Worm (Caenorhabditis elegans) whole organism, L4 larva: ENCODE data around the gene srg-10.
A peak's percentile ranks its signal among the peaks of the same experiment; 100 is the strongest.

Source experiments
- F44E2.7 ChIP-seq: fragments of 200-800 bp; sonication (Bioruptor generic); IDR thresholded peaks from 2 replicates; pipeline ENCODE4 v2.1.2; 2022; ENCODE audit warnings: missing genetic modification characterization, missing compliant biosample characterization
- F49E8.2 ChIP-seq: sonication (generic microtip); optimal IDR thresholded peaks from 2 replicates; lab custom pipeline; 2016; ENCODE audit warnings: missing compliant biosample characterization, mild to moderate bottlenecking, missing genetic modification characterization, borderline replicate concordance
- T20F7.1 ChIP-seq: fragments of 200-800 bp; sonication (Bioruptor generic); optimal IDR thresholded peaks from 2 replicates; lab custom pipeline; 2018; ENCODE audit warnings: mild to moderate bottlenecking, missing genetic modification characterization, missing compliant biosample characterization
- Y105C5A.15 ChIP-seq: fragments of 200-800 bp; sonication (Bioruptor generic); IDR thresholded peaks from 2 replicates; pipeline ENCODE4 v1.3.6; 2022; ENCODE audit warnings: missing genetic modification characterization, missing compliant biosample characterization
- aly-2 ChIP-seq: sonication (generic microtip); optimal IDR thresholded peaks from 2 replicates; lab custom pipeline; 2018; ENCODE audit warnings: missing biosample characterization, missing genetic modification characterization
- ceh-20 ChIP-seq: fragments of 200-800 bp; sonication (Bioruptor generic); IDR thresholded peaks from 2 replicates; pipeline ENCODE4 v1.3.6; 2022; ENCODE audit warnings: missing genetic modification reagents, missing genetic modification characterization, missing compliant biosample characterization
- ceh-44 ChIP-seq: fragments of 200-800 bp; sonication (Bioruptor generic); IDR thresholded peaks from 2 replicates; pipeline ENCODE4 v1.3.6; 2022; ENCODE audit warnings: missing genetic modification reagents, missing genetic modification characterization, missing compliant biosample characterization
- daf-12 ChIP-seq: fragments of 150-350 bp; optimal IDR thresholded peaks from 2 replicates; lab custom pipeline; 2014; ENCODE audit warnings: missing biosample characterization, missing genetic modification reagents, missing genetic modification characterization
- daf-16 ChIP-seq, 3 experiments: sonication (generic microtip); optimal IDR thresholded peaks; 2 replicates each; lab custom pipeline; 2016 to 2017; ENCODE audit warnings: missing genetic modification characterization in 3 of 3, missing genetic modification reagents in 3 of 3, mild to moderate bottlenecking in 2 of 3, missing compliant biosample characterization in 2 of 3, missing biosample characterization in 1 of 3, moderate library complexity in 1 of 3
- dmd-6 ChIP-seq: fragments of 200-800 bp; sonication (Bioruptor generic); IDR thresholded peaks from 2 replicates; pipeline ENCODE4 v1.3.6; 2022; ENCODE audit warnings: missing genetic modification reagents, missing genetic modification characterization, missing compliant biosample characterization
- dmd-8 ChIP-seq: fragments of 200-800 bp; sonication (Bioruptor generic); IDR thresholded peaks from 2 replicates; pipeline ENCODE4 v1.3.6; 2022; ENCODE audit warnings: missing genetic modification characterization, missing compliant biosample characterization
- dve-1 ChIP-seq: sonication (generic microtip); optimal IDR thresholded peaks from 2 replicates; lab custom pipeline; 2017; ENCODE audit warnings: antibody characterized with exemption, mild to moderate bottlenecking, missing genetic modification characterization, missing compliant biosample characterization; ENCODE audit not compliant: insufficient read depth
- egl-27 ChIP-seq: sonication (generic microtip); optimal IDR thresholded peaks from 3 replicates; lab custom pipeline; 2017; ENCODE audit warnings: missing biosample characterization, missing genetic modification reagents, missing genetic modification characterization
- fkh-10 ChIP-seq: fragments of 150-350 bp; optimal IDR thresholded peaks from 2 replicates; lab custom pipeline; 2014; ENCODE audit warnings: missing biosample characterization, missing genetic modification reagents, missing genetic modification characterization
- hif-1 ChIP-seq, 2 experiments: sonication (generic microtip); optimal IDR thresholded peaks; 2 replicates each; lab custom pipeline; 2016 to 2017; ENCODE audit warnings: missing compliant biosample characterization in 2 of 2, missing genetic modification characterization in 2 of 2, missing genetic modification reagents in 2 of 2, missing genotype in 2 of 2, mild to moderate bottlenecking in 1 of 2
- hlh-30 ChIP-seq: sonication (generic microtip); optimal IDR thresholded peaks from 2 replicates; lab custom pipeline; 2017; ENCODE audit warnings: antibody characterized with exemption, mild to moderate bottlenecking, missing genetic modification characterization, missing compliant biosample characterization; ENCODE audit not compliant: insufficient read depth
- hmg-1.1 ChIP-seq: fragments of 200-800 bp; sonication (Bioruptor generic); IDR thresholded peaks from 2 replicates; pipeline ENCODE4 v1.3.6; 2022; ENCODE audit warnings: missing genetic modification reagents, missing genetic modification characterization, missing compliant biosample characterization
- jun-1 ChIP-seq: fragments of 150-350 bp; optimal IDR thresholded peaks from 2 replicates; lab custom pipeline; 2014; ENCODE audit warnings: missing biosample characterization, missing genetic modification reagents, missing genetic modification characterization
- lin-1 ChIP-seq: fragments of 200-800 bp; sonication (Bioruptor generic); IDR thresholded peaks from 2 replicates; pipeline ENCODE4 v1.3.6; 2022; ENCODE audit warnings: missing genetic modification reagents, missing genetic modification characterization, missing compliant biosample characterization
- lin-15B ChIP-seq: fragments of 150-350 bp; sonication (generic microtip); optimal IDR thresholded peaks from 3 replicates; lab custom pipeline; 2014; ENCODE audit warnings: missing biosample characterization, missing genetic modification characterization
- lin-38 ChIP-seq: fragments of 200-800 bp; sonication (Bioruptor generic); IDR thresholded peaks from 2 replicates; pipeline ENCODE4 v1.3.6; 2022; ENCODE audit warnings: missing genetic modification reagents, missing genetic modification characterization, missing compliant biosample characterization
- lin-39 ChIP-seq: fragments of 150-350 bp; optimal IDR thresholded peaks from 2 replicates; lab custom pipeline; 2014; ENCODE audit warnings: missing biosample characterization, missing genetic modification reagents, missing genetic modification characterization
- lir-3 ChIP-seq: sonication (generic microtip); optimal IDR thresholded peaks from 2 replicates; lab custom pipeline; 2016; ENCODE audit warnings: mild to moderate bottlenecking, missing genetic modification characterization, missing compliant biosample characterization
- lsy-2 ChIP-seq, 2 experiments: fragments of 150-350 bp in 1 of 2; sonication (generic microtip) in 1 of 2; optimal IDR thresholded peaks; 2 replicates each; lab custom pipeline; 2014 to 2017; ENCODE audit warnings: missing biosample characterization in 2 of 2, missing genetic modification characterization in 2 of 2
- mdl-1 ChIP-seq, 2 experiments: fragments of 150-350 bp in 1 of 2; sonication (generic microtip) in 1 of 2; optimal IDR thresholded peaks; 2 replicates each; lab custom pipeline; 2014 to 2017; ENCODE audit warnings: missing biosample characterization in 2 of 2, missing genetic modification characterization in 2 of 2
- mep-1 ChIP-seq: fragments of 150-350 bp; sonication (generic microtip); optimal IDR thresholded peaks from 3 replicates; lab custom pipeline; 2014; ENCODE audit warnings: missing biosample characterization, missing genetic modification characterization
- mes-2 ChIP-seq: sonication (generic microtip); optimal IDR thresholded peaks from 2 replicates; lab custom pipeline; 2016; ENCODE audit warnings: missing genotype, mild to moderate bottlenecking, missing genetic modification characterization, missing compliant biosample characterization; ENCODE audit not compliant: poor library complexity, severe bottlenecking
- mxl-3 ChIP-seq: fragments of 200-800 bp; sonication (Bioruptor generic); optimal IDR thresholded peaks from 2 replicates; lab custom pipeline; 2018; ENCODE audit warnings: mild to moderate bottlenecking, missing genetic modification characterization, missing compliant biosample characterization
- nhr-10 ChIP-seq: fragments of 150-350 bp; optimal IDR thresholded peaks from 2 replicates; lab custom pipeline; 2014; ENCODE audit warnings: missing biosample characterization, missing genetic modification characterization
- nhr-11 ChIP-seq: fragments of 150-350 bp; optimal IDR thresholded peaks from 2 replicates; lab custom pipeline; 2014; ENCODE audit warnings: missing biosample characterization, missing genetic modification characterization
- nhr-111 ChIP-seq: fragments of 200-800 bp; sonication (Bioruptor generic); optimal IDR thresholded peaks from 2 replicates; lab custom pipeline; 2018; ENCODE audit warnings: mild to moderate bottlenecking, missing genetic modification characterization, missing compliant biosample characterization
- nhr-237 ChIP-seq: sonication (generic microtip); optimal IDR thresholded peaks from 2 replicates; lab custom pipeline; 2017; ENCODE audit warnings: missing biosample characterization, missing genetic modification characterization
- nhr-25 ChIP-seq: sonication (generic microtip); optimal IDR thresholded peaks from 2 replicates; lab custom pipeline; 2017; ENCODE audit warnings: missing genetic modification characterization, mild to moderate bottlenecking, missing compliant biosample characterization, antibody characterized with exemption, moderate library complexity, borderline replicate concordance; ENCODE audit not compliant: insufficient read depth
- nhr-28 ChIP-seq: fragments of 150-350 bp; optimal IDR thresholded peaks from 2 replicates; lab custom pipeline; 2014; ENCODE audit warnings: missing biosample characterization, missing genetic modification characterization
- pqm-1 ChIP-seq: sonication (generic microtip); optimal IDR thresholded peaks from 2 replicates; lab custom pipeline; 2017; ENCODE audit warnings: missing biosample characterization, missing genetic modification characterization
- saeg-2 ChIP-seq: fragments of 200-800 bp; sonication (Bioruptor generic); IDR thresholded peaks from 2 replicates; pipeline ENCODE4 v1.3.6; 2022; ENCODE audit warnings: missing genetic modification reagents, missing genetic modification characterization, missing compliant biosample characterization
- skn-1 ChIP-seq: fragments of 150-350 bp; optimal IDR thresholded peaks from 2 replicates; lab custom pipeline; 2014; ENCODE audit warnings: missing biosample characterization, missing genetic modification characterization
- spr-1 ChIP-seq: sonication (generic microtip); optimal IDR thresholded peaks from 2 replicates; lab custom pipeline; 2016; ENCODE audit warnings: mild to moderate bottlenecking, missing genetic modification characterization, missing compliant biosample characterization
- spr-3 ChIP-seq: fragments of 200-800 bp; sonication (Bioruptor generic); optimal IDR thresholded peaks from 2 replicates; lab custom pipeline; 2018; ENCODE audit warnings: mild to moderate bottlenecking, missing genetic modification characterization, missing compliant biosample characterization
- tra-1 ChIP-seq: fragments of 200-800 bp; sonication (Bioruptor generic); IDR thresholded peaks from 2 replicates; pipeline ENCODE4 v1.3.6; 2022; ENCODE audit warnings: missing genetic modification reagents, missing genetic modification characterization, missing compliant biosample characterization
- zfp-2 ChIP-seq: sonication (generic microtip); optimal IDR thresholded peaks from 2 replicates; lab custom pipeline; 2016; ENCODE audit warnings: mild to moderate bottlenecking, missing genetic modification characterization, missing compliant biosample characterization
- zfp-3 ChIP-seq: fragments of 200-800 bp; sonication (Bioruptor generic); conservative IDR thresholded peaks from 2 replicates; pipeline ENCODE4 v1.3.6; 2022; ENCODE audit warnings: missing genetic modification reagents, missing genetic modification characterization, missing compliant biosample characterization
- zip-2 ChIP-seq: fragments of 150-350 bp; optimal IDR thresholded peaks from 2 replicates; lab custom pipeline; 2014; ENCODE audit warnings: missing biosample characterization, missing genetic modification characterization
- ztf-11 ChIP-seq: fragments of 150-350 bp; optimal IDR thresholded peaks from 2 replicates; lab custom pipeline; 2014; ENCODE audit warnings: missing biosample characterization, missing genetic modification characterization

The srg-10 gene

ce11 chrIII:4646246-4646645, 31.3 kb upstream of the srg-10 start, which contains the start of gene pqn-29:
pqn-29 (minus strand) TSS chrIII:4646346.
- TF ChIP-seq hif-1 (tag; optimal IDR thresholded peaks at IDR 0.05; lab: Kevin White, UChicago) (no peak), ceh-20 (GFP tag; lab: Robert Waterston, UW) (no peak), ceh-44 (no peak), lin-38 (no peak)

DNA sequence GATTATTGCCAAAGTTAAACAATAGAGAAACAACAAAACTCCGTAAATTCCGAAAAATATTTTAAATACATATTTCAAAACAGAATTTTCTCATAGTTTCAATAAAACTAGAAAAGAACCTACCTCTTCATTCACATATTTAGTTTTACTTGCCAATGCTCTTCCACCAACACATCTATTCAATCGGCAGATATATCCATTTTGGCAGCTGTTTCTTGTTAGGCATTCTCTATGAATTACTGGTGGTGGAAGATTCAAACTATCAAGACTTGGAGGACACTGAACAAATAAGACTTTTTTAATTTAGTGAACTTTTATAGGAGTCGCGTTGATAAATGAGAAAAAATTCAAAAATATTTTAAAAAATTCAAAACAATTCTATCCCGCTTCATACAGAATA, 30.2 kb upstream of the srg-10 start:
- TF ChIP-seq dmd-8 (GFP tag; lab: Robert Waterston, UW) (no peak), jun-1 (tag; lab: Kevin White, UChicago) (no peak), skn-1 (tag; lab: Kevin White, UChicago) (no peak), zip-2 (tag; lab: Kevin White, UChicago) (no peak), daf-16 (GFP tag; optimal IDR thresholded peaks at IDR 0.05; lab: Kevin White, UChicago) (no peak), daf-16 (tag; optimal IDR thresholded peaks at IDR 0.05; lab: Kevin White, UChicago) (no peak)

- TF ChIP-seq mes-2 (tag; lab: Kevin White, UChicago) (no peak), nhr-28 (peak; percentile 15), dmd-6 (GFP tag; lab: Robert Waterston, UW) (peak; percentile 65), daf-16 (GFP tag; optimal IDR thresholded peaks at IDR 0.05; lab: Kevin White, UChicago) (no peak), daf-16 (tag; optimal IDR thresholded peaks at IDR 0.05; lab: Kevin White, UChicago) (peak; percentile 22), fkh-10 (no peak), aly-2 (tag; lab: Kevin White, UChicago) (no peak), mxl-3 (no peak), lir-3 (tag; lab: Kevin White, UChicago) (no peak), nhr-10 (no peak), nhr-111 (no peak), Y105C5A.15 (GFP tag; lab: Robert Waterston, UW) (no peak), hmg-1.1 (GFP tag; lab: Robert Waterston, UW) (no peak), dve-1 (tag; lab: Kevin White, UChicago) (peak; percentile 5), hlh-30 (tag; lab: Kevin White, UChicago) (no peak), lin-1 (GFP tag; lab: Robert Waterston, UW) (0 out of 2 replicates have a peak, but pooled peaks have one; percentile 49), jun-1 (tag; lab: Kevin White, UChicago) (no peak), zfp-2 (tag; lab: Kevin White, UChicago) (no peak), lin-39 (tag; lab: Kevin White, UChicago) (no peak), nhr-25 (tag; lab: Kevin White, UChicago) (no peak), nhr-11 (tag; lab: Kevin White, UChicago) (no peak), nhr-237 (no peak), daf-12 (no peak), spr-3 (GFP tag; lab: Kevin White, UChicago) (no peak), mdl-1 (tag; optimal IDR thresholded peaks at IDR 0.05; lab: Kevin White, UChicago) (peak in 1 of 2 experiments; percentile 1), pqm-1 (peak; percentile 53)
These were observed 29.7 kb upstream of the srg-10 start, which contains the start of gene T23F11.6 for ce11 chrIII:4647878-4648277. T23F11.6 (minus strand) TSS chrIII:4647922.

DNA sequence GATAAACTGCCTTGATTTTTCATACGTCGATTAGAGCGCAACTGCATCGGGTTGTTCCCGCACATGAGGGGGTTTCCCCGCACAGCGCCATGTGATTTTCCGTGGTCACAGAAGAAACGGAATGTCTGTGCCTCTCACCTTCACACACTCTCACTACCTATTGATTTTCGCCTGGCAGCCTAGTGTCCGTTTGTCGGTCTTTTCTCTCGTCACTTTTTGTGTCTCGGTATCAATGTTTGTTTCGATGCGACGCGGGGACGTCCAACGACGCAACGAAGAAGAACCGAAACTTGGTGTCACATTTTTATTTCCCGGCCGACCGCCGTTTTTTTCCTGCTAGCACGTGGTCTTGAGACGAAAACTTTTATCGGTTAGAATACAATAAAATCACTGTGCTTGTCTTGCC, 28.2 kb upstream of the srg-10 start:
- peak; percentile 78 for TF ChIP-seq mes-2 (tag; lab: Kevin White, UChicago)
- TF ChIP-seq lsy-2 (tag; optimal IDR thresholded peaks at IDR 0.05; lab: Kevin White, UChicago) = peak; percentile 84 to 89
- peak; percentile 49 for TF ChIP-seq egl-27 (tag; lab: Kevin White, UChicago)
- peak; percentile 86 for TF ChIP-seq T20F7.1 (GFP tag; lab: Kevin White, UChicago)
- TF ChIP-seq nhr-25 (tag; lab: Kevin White, UChicago) = peak; percentile 77
- peak; percentile 99 for TF ChIP-seq dmd-6 (GFP tag; lab: Robert Waterston, UW)
- TF ChIP-seq saeg-2 (GFP tag; lab: Robert Waterston, UW) = peak; percentile 81
- TF ChIP-seq F49E8.2 (tag; lab: Kevin White, UChicago) = no peak
- peak; percentile 76; the same call in 1 of the 2 replicates for TF ChIP-seq Y105C5A.15 (GFP tag; lab: Robert Waterston, UW)
- TF ChIP-seq dmd-8 (GFP tag; lab: Robert Waterston, UW) = no peak
- peak; percentile 78 for TF ChIP-seq spr-1 (tag; lab: Kevin White, UChicago)
- no peak for TF ChIP-seq F44E2.7 (GFP tag; lab: Robert Waterston, UW)
- no peak for TF ChIP-seq lin-15B (tag; lab: Kevin White, UChicago)
- peak; percentile 2 for TF ChIP-seq nhr-237
- 0 out of 2 replicates have a peak, but pooled peaks have one; percentile 39 for TF ChIP-seq zfp-3 (GFP tag; lab: Robert Waterston, UW)
- no peak for TF ChIP-seq ztf-11 (tag; lab: Kevin White, UChicago)
- peak; percentile 90 for TF ChIP-seq tra-1 (GFP tag; lab: Robert Waterston, UW)
- TF ChIP-seq mep-1 = peak; percentile 96
- peak; percentile 100 for TF ChIP-seq mxl-3
- peak; percentile 72 for TF ChIP-seq jun-1 (tag; lab: Kevin White, UChicago)
